Fruit fly (Drosophila melanogaster): Measurements from ENCODE around the gene CG32694.

CG32694 gene

dm6 chrX:9989154-9989787, at the start of gene CG32694:
CG32694 (plus strand) TSS chrX:9989690.
- TF ChIP-seq CG7101 (tag; optimal IDR thresholded peaks at IDR 0.05) (no peak), bab1 (GFP tag; optimal IDR thresholded peaks at IDR 0.05) (no peak), CG14711 (tag; optimal IDR thresholded peaks at IDR 0.05) (no peak)

- TF ChIP-seq CG1620 (GFP tag; optimal IDR thresholded peaks at IDR 0.05) (no peak), Hr96 (GFP tag; optimal IDR thresholded peaks at IDR 0.05) (no peak), CG7045 (GFP tag; optimal IDR thresholded peaks at IDR 0.05) (no peak), pad (GFP tag; optimal IDR thresholded peaks at IDR 0.05) (no peak), Mnt (GFP tag; optimal IDR thresholded peaks at IDR 0.05) (no peak), CG12768 (GFP tag; optimal IDR thresholded peaks at IDR 0.05) (no peak), CG5204 (GFP tag; optimal IDR thresholded peaks at IDR 0.05) (no peak), CG7101 (tag; optimal IDR thresholded peaks at IDR 0.05) (no peak), cic (GFP tag; optimal IDR thresholded peaks at IDR 0.05) (no peak), kay (GFP tag; ENCODE audit: borderline replicate concordance) (no peak), tj (GFP tag; optimal IDR thresholded peaks at IDR 0.05) (no peak), cnc (optimal IDR thresholded peaks at IDR 0.05) (no peak)
These were observed 24.7 kb upstream of the CG32694 start, which contains the start of the genes CG1791 and CG1889 for dm6 chrX:9964778-9965291. CG1791 (minus strand) TSS chrX:9964878. CG1889 (plus strand) TSS chrX:9965241.

dm6 chrX:9975973-9976372, 13.5 kb upstream of the CG32694 start:
- TF ChIP-seq pad (GFP tag; optimal IDR thresholded peaks at IDR 0.05) (no peak), CG1620 (GFP tag; optimal IDR thresholded peaks at IDR 0.05) (no peak), toe (GFP tag; optimal IDR thresholded peaks at IDR 0.05) (no peak), ovo (GFP tag; optimal IDR thresholded peaks at IDR 0.05) (no peak), bab1 (GFP tag; optimal IDR thresholded peaks at IDR 0.05) (no peak), Mnt (GFP tag; optimal IDR thresholded peaks at IDR 0.05) (no peak), kay (GFP tag; ENCODE audit: borderline replicate concordance) (no peak), CG5204 (GFP tag; optimal IDR thresholded peaks at IDR 0.05) (no peak), Hr96 (GFP tag; optimal IDR thresholded peaks at IDR 0.05) (no peak), CG14711 (tag; optimal IDR thresholded peaks at IDR 0.05) (no peak), CG11617 (GFP tag; optimal IDR thresholded peaks at IDR 0.05) (no peak), CG33017 (tag; optimal IDR thresholded peaks at IDR 0.05) (no peak), cnc (optimal IDR thresholded peaks at IDR 0.05) (no peak), Clk (GFP tag; optimal IDR thresholded peaks at IDR 0.05) (no peak), CG7101 (tag; optimal IDR thresholded peaks at IDR 0.05) (no peak), CG7045 (GFP tag; optimal IDR thresholded peaks at IDR 0.05) (no peak)

- TF ChIP-seq pad (GFP tag; optimal IDR thresholded peaks at IDR 0.05) (no peak), CG12768 (GFP tag; optimal IDR thresholded peaks at IDR 0.05) (no peak), CG11617 (GFP tag; optimal IDR thresholded peaks at IDR 0.05) (no peak), tj (GFP tag; optimal IDR thresholded peaks at IDR 0.05) (no peak), CG33017 (tag; optimal IDR thresholded peaks at IDR 0.05) (no peak), Clk (GFP tag; optimal IDR thresholded peaks at IDR 0.05) (no peak), CG7045 (GFP tag; optimal IDR thresholded peaks at IDR 0.05) (no peak), cnc (optimal IDR thresholded peaks at IDR 0.05) (no peak), cic (GFP tag; optimal IDR thresholded peaks at IDR 0.05) (no peak), CG5204 (GFP tag; optimal IDR thresholded peaks at IDR 0.05) (no peak), CG14711 (tag; optimal IDR thresholded peaks at IDR 0.05) (no peak), CG1620 (GFP tag; optimal IDR thresholded peaks at IDR 0.05) (no peak), ovo (GFP tag; optimal IDR thresholded peaks at IDR 0.05) (no peak), Mnt (GFP tag; optimal IDR thresholded peaks at IDR 0.05) (no peak), Crg-1 (GFP tag; optimal IDR thresholded peaks at IDR 0.05) (no peak), Hr96 (GFP tag; optimal IDR thresholded peaks at IDR 0.05) (no peak), CG7101 (tag; optimal IDR thresholded peaks at IDR 0.05) (no peak), toe (GFP tag; optimal IDR thresholded peaks at IDR 0.05) (no peak), kay (GFP tag; ENCODE audit: borderline replicate concordance) (no peak)
These were observed 12.2 kb upstream of the CG32694 start, which contains the start of gene CG43386 for dm6 chrX:9977305-9977704. CG43386 (minus strand) TSS chrX:9977405.

dm6 chrX:9980464-9980863, 9.0 kb upstream of the CG32694 start, which contains the start of gene CG15252:
CG15252 (minus strand) TSS chrX:9980564.
- TF ChIP-seq toe (GFP tag; optimal IDR thresholded peaks at IDR 0.05) (no peak), CG7101 (tag; optimal IDR thresholded peaks at IDR 0.05) (no peak), ovo (GFP tag; optimal IDR thresholded peaks at IDR 0.05) (no peak), CG7045 (GFP tag; optimal IDR thresholded peaks at IDR 0.05) (no peak), CG1620 (GFP tag; optimal IDR thresholded peaks at IDR 0.05) (no peak), CG11617 (GFP tag; optimal IDR thresholded peaks at IDR 0.05) (no peak), cnc (optimal IDR thresholded peaks at IDR 0.05) (no peak), Hr96 (GFP tag; optimal IDR thresholded peaks at IDR 0.05) (no peak), kay (GFP tag; ENCODE audit: borderline replicate concordance) (no peak), CG33017 (tag; optimal IDR thresholded peaks at IDR 0.05) (no peak), cic (GFP tag; optimal IDR thresholded peaks at IDR 0.05) (no peak), tj (GFP tag; optimal IDR thresholded peaks at IDR 0.05) (no peak), Mnt (GFP tag; optimal IDR thresholded peaks at IDR 0.05) (no peak)

dm6 chrX:9987361-9988087, 2.0 kb upstream of the CG32694 start:
- no peak for TF ChIP-seq CG14711 (tag; optimal IDR thresholded peaks at IDR 0.05)
- TF ChIP-seq Crg-1 (GFP tag; optimal IDR thresholded peaks at IDR 0.05): no peak
- TF ChIP-seq CG1620 (GFP tag; optimal IDR thresholded peaks at IDR 0.05): no peak
